Fruit fly (Drosophila melanogaster) Kc167 (cell line): ENCODE measurements around the gene CG9312.

Experiments used
- Myc ChIP-seq: fragments of >200 bp; optimal IDR thresholded peaks from 2 replicates; lab custom pipeline; 2017; ENCODE audit warnings: missing external identifiers
- Sin3A ChIP-seq: fragments of >200 bp; optimal IDR thresholded peaks from 2 replicates; lab custom pipeline; 2018; ENCODE audit warnings: missing external identifiers
- h ChIP-seq: fragments of >200 bp; optimal IDR thresholded peaks from 3 replicates; lab custom pipeline; 2018; ENCODE audit warnings: missing external identifiers
- insv ChIP-seq: fragments of >200 bp; optimal IDR thresholded peaks from 3 replicates; lab custom pipeline; 2018; ENCODE audit warnings: missing external identifiers
- psq ChIP-seq: fragments of >200 bp; optimal IDR thresholded peaks from 2 replicates; lab custom pipeline; 2017; ENCODE audit warnings: missing external identifiers
- ttk ChIP-seq: sonication (Bioruptor generic); optimal IDR thresholded peaks from 2 replicates; lab custom pipeline; 2017; ENCODE audit warnings: missing external identifiers

CG9312 gene

dm6 chr3R:13797823-13798446 lies 32.4 kb downstream of the CG9312 start:
- TF ChIP-seq h (lab: Kevin White, UChicago) (no peak), insv (lab: Kevin White, UChicago) (no peak), Sin3A (lab: Kevin White, UChicago) (no peak), Myc (lab: Kevin White, UChicago) (no peak), psq (no peak), ttk (lab: Kevin White, UChicago) (no peak)

- TF ChIP-seq Sin3A (lab: Kevin White, UChicago) (no peak), h (lab: Kevin White, UChicago) (no peak), psq (no peak), insv (lab: Kevin White, UChicago) (no peak), ttk (lab: Kevin White, UChicago) (no peak), Myc (lab: Kevin White, UChicago) (no peak)
These were observed 34.2 kb downstream of the CG9312 start for dm6 chr3R:13799567-13800429.

dm6 chr3R:13800430-13800848 lies 34.9 kb downstream of the CG9312 start:
- TF ChIP-seq psq, result no peak
- no peak for TF ChIP-seq ttk (lab: Kevin White, UChicago)
- no peak for TF ChIP-seq insv (lab: Kevin White, UChicago)
- no peak for TF ChIP-seq Sin3A (lab: Kevin White, UChicago)
- no peak for TF ChIP-seq Myc (lab: Kevin White, UChicago)
- TF ChIP-seq h (lab: Kevin White, UChicago), result no peak

- no peak for TF ChIP-seq Sin3A (lab: Kevin White, UChicago)
- no peak for TF ChIP-seq Myc (lab: Kevin White, UChicago)
- no peak for TF ChIP-seq h (lab: Kevin White, UChicago)
- no peak for TF ChIP-seq psq
- TF ChIP-seq insv (lab: Kevin White, UChicago), result no peak
- no peak for TF ChIP-seq ttk (lab: Kevin White, UChicago)
These were observed 35.9 kb downstream of the CG9312 start for dm6 chr3R:13801184-13802056.

dm6 chr3R:13802057-13802817 lies 36.7 kb downstream of the CG9312 start:
- TF ChIP-seq Sin3A (lab: Kevin White, UChicago) (no peak), h (lab: Kevin White, UChicago) (no peak), insv (lab: Kevin White, UChicago) (no peak), Myc (lab: Kevin White, UChicago) (no peak), ttk (lab: Kevin White, UChicago) (no peak), psq (no peak)

dm6 chr3R:13803185-13803887 lies 37.8 kb downstream of the CG9312 start:
- TF ChIP-seq ttk (lab: Kevin White, UChicago) (no peak), Myc (lab: Kevin White, UChicago) (no peak), insv (lab: Kevin White, UChicago) (no peak), Sin3A (lab: Kevin White, UChicago) (no peak), h (lab: Kevin White, UChicago) (no peak), psq (no peak)

dm6 chr3R:13803892-13804710 lies 38.5 kb downstream of the CG9312 start:
- TF ChIP-seq Myc (lab: Kevin White, UChicago) (no peak), ttk (lab: Kevin White, UChicago) (no peak), h (lab: Kevin White, UChicago) (no peak), psq (no peak), insv (lab: Kevin White, UChicago) (no peak), Sin3A (lab: Kevin White, UChicago) (no peak)

dm6 chr3R:13804971-13805603 lies 39.5 kb downstream of the CG9312 start:
- TF ChIP-seq h (lab: Kevin White, UChicago) (no peak), Myc (lab: Kevin White, UChicago) (no peak), insv (lab: Kevin White, UChicago) (no peak), Sin3A (lab: Kevin White, UChicago) (no peak), ttk (lab: Kevin White, UChicago) (no peak), psq (no peak)
